Fruit fly (Drosophila melanogaster) whole organism, embryonic: ENCODE measurements around the gene CG14568.

Experiments
- CG31441 ChIP-seq: fragments of 200-800 bp; sonication (Bioruptor generic); IDR thresholded peaks from 2 replicates; pipeline ENCODE4 v1.3.6; 2022; ENCODE audit warnings: missing biosample characterization, missing genetic modification characterization
- CG6813 ChIP-seq: fragments of 200-800 bp; sonication (Bioruptor generic); optimal IDR thresholded peaks from 2 replicates; lab custom pipeline; 2017; ENCODE audit warnings: missing biosample characterization, missing genetic modification characterization, mild to moderate bottlenecking, moderate library complexity, missing genetic modification reagents
- CG9932 ChIP-seq: fragments of 200-800 bp; sonication (Bioruptor generic); IDR thresholded peaks from 2 replicates; pipeline ENCODE4 v1.3.6; 2022; ENCODE audit warnings: missing biosample characterization, missing genetic modification characterization
- Opbp ChIP-seq: fragments of 200-800 bp; sonication (Bioruptor generic); IDR thresholded peaks from 3 replicates; pipeline ENCODE4 v1.3.6; 2022; ENCODE audit warnings: missing biosample characterization, missing genetic modification characterization; ENCODE audit not compliant: partially characterized antibody
- psq ChIP-seq: fragments of 200-800 bp; sonication (Bioruptor generic); optimal IDR thresholded peaks from 2 replicates; lab custom pipeline; 2017; ENCODE audit warnings: missing biosample characterization, missing genetic modification characterization

dm6 chr3L:21685753-21686152, 47.5 kb downstream of the CG14568 start:
- TF ChIP-seq Opbp (GFP tag; lab: Robert Waterston, UW), result no peak
- no peak for TF ChIP-seq CG6813 (GFP tag; lab: Kevin White, UChicago)
- TF ChIP-seq CG31441 (GFP tag; lab: Robert Waterston, UW), result no peak
- no peak for TF ChIP-seq psq (GFP tag; lab: Kevin White, UChicago)
- no peak for TF ChIP-seq CG9932
